Worm (Caenorhabditis elegans) whole organism, L2 larva: Measurements from ENCODE around the gene W01C8.1.
A peak's percentile ranks its signal among the peaks of the same experiment; 100 is the strongest.

Experiments used
- C34F6.9 ChIP-seq: fragments of 150-350 bp; optimal IDR thresholded peaks from 2 replicates; lab custom pipeline; 2014; ENCODE audit warnings: missing biosample characterization, missing genetic modification characterization
- R02D3.7 ChIP-seq: fragments of 150-350 bp; optimal IDR thresholded peaks from 2 replicates; lab custom pipeline; 2014; ENCODE audit warnings: missing biosample characterization, missing genetic modification characterization
- Y55F3AM.14 ChIP-seq: fragments of 200-800 bp; sonication (Bioruptor generic); optimal IDR thresholded peaks from 2 replicates; lab custom pipeline; 2018; ENCODE audit warnings: mild to moderate bottlenecking, missing genetic modification characterization, missing compliant biosample characterization
- ZK546.5 ChIP-seq: sonication (generic microtip); optimal IDR thresholded peaks from 2 replicates; lab custom pipeline; 2017; ENCODE audit warnings: missing biosample characterization, missing genetic modification characterization
- alr-1 ChIP-seq: fragments of 150-350 bp; optimal IDR thresholded peaks from 2 replicates; lab custom pipeline; 2014; ENCODE audit warnings: missing biosample characterization, missing genetic modification characterization
- aly-2 ChIP-seq: fragments of 150-350 bp; optimal IDR thresholded peaks from 2 replicates; lab custom pipeline; 2014; ENCODE audit warnings: missing biosample characterization, missing genetic modification characterization
- ama-1 ChIP-seq: fragments of 150-350 bp; optimal IDR thresholded peaks from 2 replicates; lab custom pipeline; 2018; ENCODE audit warnings: inconsistent platforms
- blmp-1 ChIP-seq: sonication (generic microtip); optimal IDR thresholded peaks from 2 replicates; lab custom pipeline; 2017; ENCODE audit warnings: missing genetic modification characterization, mild to moderate bottlenecking, missing compliant biosample characterization, antibody characterized with exemption, moderate library complexity; ENCODE audit not compliant: insufficient read depth
- ceh-16 ChIP-seq: fragments of 150-350 bp; optimal IDR thresholded peaks from 2 replicates; lab custom pipeline; 2014; ENCODE audit warnings: missing biosample characterization, missing genetic modification characterization
- ceh-82 ChIP-seq: fragments of 150-350 bp; optimal IDR thresholded peaks from 2 replicates; lab custom pipeline; 2014; ENCODE audit warnings: missing biosample characterization, missing genetic modification characterization
- crh-2 ChIP-seq: sonication (generic microtip); optimal IDR thresholded peaks from 2 replicates; lab custom pipeline; 2017; ENCODE audit warnings: missing biosample characterization, missing genetic modification characterization
- egl-27 ChIP-seq: sonication (generic microtip); optimal IDR thresholded peaks from 3 replicates; lab custom pipeline; 2017; ENCODE audit warnings: missing biosample characterization, missing genetic modification reagents, missing genetic modification characterization
- elt-3 ChIP-seq: sonication (generic microtip); optimal IDR thresholded peaks from 2 replicates; lab custom pipeline; 2017; ENCODE audit warnings: missing biosample characterization, missing genetic modification characterization
- fos-1 ChIP-seq: fragments of 150-350 bp; optimal IDR thresholded peaks from 2 replicates; lab custom pipeline; 2014; ENCODE audit warnings: missing biosample characterization, missing genetic modification characterization
- gmeb-1 ChIP-seq: fragments of 150-350 bp; optimal IDR thresholded peaks from 2 replicates; lab custom pipeline; 2014; ENCODE audit warnings: missing biosample characterization, missing genetic modification characterization
- lin-13 ChIP-seq: fragments of 150-350 bp; optimal IDR thresholded peaks from 2 replicates; lab custom pipeline; 2014; ENCODE audit warnings: missing biosample characterization, missing genetic modification reagents, missing genetic modification characterization
- lsy-2 ChIP-seq, 2 experiments: fragments of 150-350 bp in 1 of 2; sonication (generic microtip) in 1 of 2; optimal IDR thresholded peaks; 2 replicates each; lab custom pipeline; 2014 to 2017; ENCODE audit warnings: missing biosample characterization in 2 of 2, missing genetic modification characterization in 2 of 2
- mab-5 ChIP-seq: fragments of 150-350 bp; optimal IDR thresholded peaks from 2 replicates; lab custom pipeline; 2014; ENCODE audit warnings: missing biosample characterization, missing genetic modification characterization
- nhr-10 ChIP-seq: sonication (generic microtip); optimal IDR thresholded peaks from 2 replicates; lab custom pipeline; 2017; ENCODE audit warnings: missing biosample characterization, missing genetic modification characterization
- nhr-21 ChIP-seq: fragments of 150-350 bp; optimal IDR thresholded peaks from 2 replicates; lab custom pipeline; 2014; ENCODE audit warnings: missing biosample characterization, missing genetic modification characterization
- nhr-25 ChIP-seq: fragments of 150-350 bp; sonication (generic microtip); optimal IDR thresholded peaks from 3 replicates; lab custom pipeline; 2014; ENCODE audit warnings: missing biosample characterization, missing genetic modification characterization
- peb-1 ChIP-seq: fragments of 150-350 bp; optimal IDR thresholded peaks from 2 replicates; lab custom pipeline; 2014; ENCODE audit warnings: missing biosample characterization, missing genetic modification characterization
- sem-4 ChIP-seq: fragments of 150-350 bp; optimal IDR thresholded peaks from 2 replicates; lab custom pipeline; 2014; ENCODE audit warnings: missing biosample characterization, missing genetic modification reagents, missing genetic modification characterization
- skn-1 ChIP-seq: sonication (generic microtip); optimal IDR thresholded peaks from 2 replicates; lab custom pipeline; 2017; ENCODE audit warnings: missing biosample characterization, missing genetic modification characterization
- sma-3 ChIP-seq: sonication (generic microtip); optimal IDR thresholded peaks from 2 replicates; lab custom pipeline; 2016; ENCODE audit warnings: missing genetic modification reagents, missing genetic modification characterization, missing compliant biosample characterization
- sma-9 ChIP-seq, 2 experiments: fragments of 150-350 bp in 1 of 2; sonication (generic microtip) in 1 of 2; optimal IDR thresholded peaks; 2 replicates each; lab custom pipeline; 2014 to 2016; ENCODE audit warnings: missing genetic modification characterization in 2 of 2, mild to moderate bottlenecking in 1 of 2, missing biosample characterization in 1 of 2, missing compliant biosample characterization in 1 of 2, missing genetic modification reagents in 1 of 2, moderate library complexity in 1 of 2
- unc-39 ChIP-seq: fragments of 150-350 bp; optimal IDR thresholded peaks from 2 replicates; lab custom pipeline; 2014; ENCODE audit warnings: missing biosample characterization, missing genetic modification characterization
- ztf-11 ChIP-seq: sonication (generic microtip); optimal IDR thresholded peaks from 2 replicates; lab custom pipeline; 2017; ENCODE audit warnings: missing biosample characterization, missing genetic modification characterization

Gene W01C8.1

DNA sequence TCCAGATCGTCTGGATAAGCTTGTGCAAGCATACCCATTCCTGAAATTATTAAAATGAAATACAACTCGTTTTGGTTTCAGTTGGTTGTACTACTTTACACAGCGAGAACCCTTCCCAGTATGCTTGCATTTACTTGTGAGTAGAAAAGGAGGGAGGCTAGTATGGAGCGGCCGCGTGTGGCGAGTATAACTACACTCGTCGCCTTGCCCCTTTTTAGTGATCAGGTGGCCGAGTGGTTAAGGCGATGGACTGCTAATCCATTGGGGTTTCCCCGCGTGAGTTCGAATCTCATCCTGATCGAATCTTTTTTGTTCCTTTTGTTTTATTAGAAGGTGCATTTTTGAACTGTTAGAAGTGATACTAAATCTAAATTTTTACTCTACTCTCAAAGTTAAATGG lies 15.6 kb downstream of the W01C8.1 start (continued):
- no peak for TF ChIP-seq gmeb-1 (tag; lab: Kevin White, UChicago)
- no peak for TF ChIP-seq R02D3.7 (tag; lab: Kevin White, UChicago)
- TF ChIP-seq, all 48 proteins: peak for 12

ce11 chrX:5709205-5709604 lies 17.0 kb downstream of the W01C8.1 start:
- TF ChIP-seq Y55F3AM.14 (GFP tag; lab: Kevin White, UChicago) = no peak
- TF ChIP-seq mab-5 (tag; lab: Kevin White, UChicago) = no peak
- TF ChIP-seq nhr-21 (tag; lab: Kevin White, UChicago) = no peak
- no peak for TF ChIP-seq aly-2 (tag; lab: Kevin White, UChicago)
- no peak for TF ChIP-seq peb-1 (tag; lab: Kevin White, UChicago)
- no peak for TF ChIP-seq blmp-1 (tag; lab: Kevin White, UChicago)
- TF ChIP-seq, all 48 proteins: peak for 0

ce11 chrX:5710637-5711036 lies 18.4 kb downstream of the W01C8.1 start, which contains the start of gene cat-1:
Gene cat-1 (minus strand): TSS chrX:5710737.
- TF ChIP-seq unc-39 = no peak
- TF ChIP-seq ceh-82 (tag; lab: Kevin White, UChicago) = no peak
- no peak for TF ChIP-seq R02D3.7 (tag; lab: Kevin White, UChicago)
- TF ChIP-seq, all 48 proteins: peak for 0

- TF ChIP-seq aly-2 (tag; lab: Kevin White, UChicago) (no peak), egl-27 (no peak), crh-2 (tag; lab: Kevin White, UChicago) (peak; percentile 17), peb-1 (tag; lab: Kevin White, UChicago) (no peak), lsy-2 (tag; optimal IDR thresholded peaks at IDR 0.05; lab: Kevin White, UChicago) (no peak), lin-13 (GFP tag; lab: Kevin White, UChicago) (peak; percentile 11), Y55F3AM.14 (GFP tag; lab: Kevin White, UChicago) (peak; percentile 12), sem-4 (tag; lab: Kevin White, UChicago) (no peak), fos-1 (peak; percentile 54), ama-1 (lab: Kevin White, UChicago) (no peak), sma-3 (GFP tag; lab: Kevin White, UChicago) (peak; percentile 18), ztf-11 (no peak), nhr-21 (tag; lab: Kevin White, UChicago) (peak; percentile 19), sma-9 (GFP tag; optimal IDR thresholded peaks at IDR 0.05; lab: Kevin White, UChicago) (peak; percentile 4), sma-9 (tag; optimal IDR thresholded peaks at IDR 0.05; lab: Kevin White, UChicago) (no peak), C34F6.9 (no peak)
- TF ChIP-seq, all 48 proteins: peak for 7
These were observed 21.3 kb downstream of the W01C8.1 start for ce11 chrX:5713479-5713878.

ce11 chrX:5714077-5714675 lies 22.0 kb downstream of the W01C8.1 start, which contains the start of gene cyp-43A1:
Gene cyp-43A1 (plus strand): TSS chrX:5714522.
- peak; percentile 23 for TF ChIP-seq skn-1 (tag; lab: Kevin White, UChicago)
- no peak for TF ChIP-seq nhr-21 (tag; lab: Kevin White, UChicago)
- TF ChIP-seq sma-3 (GFP tag; lab: Kevin White, UChicago) = no peak
- peak; percentile 38 for TF ChIP-seq fos-1
- no peak for TF ChIP-seq R02D3.7 (tag; lab: Kevin White, UChicago)
- TF ChIP-seq nhr-10 (tag; lab: Kevin White, UChicago) = no peak
- TF ChIP-seq alr-1 (tag; lab: Kevin White, UChicago) = no peak
- no peak for TF ChIP-seq ceh-16 (tag; lab: Kevin White, UChicago)
- TF ChIP-seq lin-13 (GFP tag; lab: Kevin White, UChicago) = no peak
- no peak for TF ChIP-seq sem-4 (tag; lab: Kevin White, UChicago)
- TF ChIP-seq sma-9 (GFP tag; optimal IDR thresholded peaks at IDR 0.05; lab: Kevin White, UChicago) = peak; percentile 7
- no peak for TF ChIP-seq sma-9 (tag; optimal IDR thresholded peaks at IDR 0.05; lab: Kevin White, UChicago)
- peak; percentile 38 for TF ChIP-seq crh-2 (tag; lab: Kevin White, UChicago)
- no peak for TF ChIP-seq peb-1 (tag; lab: Kevin White, UChicago)
- no peak for TF ChIP-seq nhr-25 (tag; lab: Kevin White, UChicago)
- no peak for TF ChIP-seq ZK546.5
- TF ChIP-seq Y55F3AM.14 (GFP tag; lab: Kevin White, UChicago) = no peak
- no peak for TF ChIP-seq blmp-1 (tag; lab: Kevin White, UChicago)
- no peak for TF ChIP-seq elt-3 (tag; lab: Kevin White, UChicago)

ce11 chrX:5715369-5715768 lies 23.2 kb downstream of the W01C8.1 start:
- TF ChIP-seq sma-9 (GFP tag; optimal IDR thresholded peaks at IDR 0.05; lab: Kevin White, UChicago) (peak; percentile 31), sma-9 (tag; optimal IDR thresholded peaks at IDR 0.05; lab: Kevin White, UChicago) (no peak), unc-39 (no peak)
